Fruit fly (Drosophila melanogaster) S2 (cell line): ENCODE measurements around the gene Osi10a.

Source experiments
- CG8478 ChIP-seq: fragments of >200 bp; optimal IDR thresholded peaks from 2 replicates; lab custom pipeline; 2018
- CTCF ChIP-seq, 2 experiments: fragments of >200 bp; optimal IDR thresholded peaks; 2 replicates each; lab custom pipeline; 2018

The Osi10a gene

dm6 chr3R:6241289-6241688 lies 22.5 kb upstream of the Osi10a start:
- TF ChIP-seq CTCF (optimal IDR thresholded peaks at IDR 0.05; lab: Kevin White, UChicago) (no peak), CG8478 (lab: Kevin White, UChicago) (no peak)

- TF ChIP-seq CTCF (optimal IDR thresholded peaks at IDR 0.05; lab: Kevin White, UChicago) = no peak
- no peak for TF ChIP-seq CG8478 (lab: Kevin White, UChicago)
Measured at dm6 chr3R:6244035-6244434, 19.7 kb upstream of the Osi10a start.

dm6 chr3R:6244986-6245385 lies 18.8 kb upstream of the Osi10a start:
- TF ChIP-seq CTCF (optimal IDR thresholded peaks at IDR 0.05; lab: Kevin White, UChicago) = no peak
- no peak for TF ChIP-seq CG8478 (lab: Kevin White, UChicago)

dm6 chr3R:6248694-6249093 lies 15.1 kb upstream of the Osi10a start, which contains the start of gene Osi7:
Gene Osi7, plus strand, starts transcription at chr3R:6248994.
- TF ChIP-seq CTCF (optimal IDR thresholded peaks at IDR 0.05; lab: Kevin White, UChicago) (no peak), CG8478 (lab: Kevin White, UChicago) (no peak)

- no peak for TF ChIP-seq CTCF (optimal IDR thresholded peaks at IDR 0.05; lab: Kevin White, UChicago)
- no peak for TF ChIP-seq CG8478 (lab: Kevin White, UChicago)
Measured at dm6 chr3R:6252809-6253208, 10.9 kb upstream of the Osi10a start.

dm6 chr3R:6254438-6254837 lies 9.3 kb upstream of the Osi10a start:
- TF ChIP-seq CTCF (optimal IDR thresholded peaks at IDR 0.05; lab: Kevin White, UChicago) = peak; percentile 82 to 86
- TF ChIP-seq CG8478 (lab: Kevin White, UChicago) = no peak

dm6 chr3R:6254875-6255274 lies 8.9 kb upstream of the Osi10a start, which contains the start of gene Osi8:
Gene Osi8, plus strand, starts transcription at chr3R:6255175.
- TF ChIP-seq CTCF (optimal IDR thresholded peaks at IDR 0.05; lab: Kevin White, UChicago) (no peak), CG8478 (lab: Kevin White, UChicago) (no peak)

- TF ChIP-seq CG8478 (lab: Kevin White, UChicago) = no peak
- TF ChIP-seq CTCF (optimal IDR thresholded peaks at IDR 0.05; lab: Kevin White, UChicago) = no peak
Measured at dm6 chr3R:6259837-6260236, 3.9 kb upstream of the Osi10a start, which contains the start of gene Osi9. Gene Osi9, plus strand, starts transcription at chr3R:6260211.

dm6 chr3R:6265890-6266289 lies 2.1 kb downstream of the Osi10a start, which contains the start of gene Osi10b:
Gene Osi10b, plus strand, starts transcription at chr3R:6266190.
- TF ChIP-seq CTCF (optimal IDR thresholded peaks at IDR 0.05; lab: Kevin White, UChicago) (no peak), CG8478 (lab: Kevin White, UChicago) (no peak)

dm6 chr3R:6268657-6269056 lies 4.9 kb downstream of the Osi10a start, which contains the start of gene Osi11:
Gene Osi11, minus strand, starts transcription at chr3R:6268757.
- TF ChIP-seq CG8478 (lab: Kevin White, UChicago) = no peak
- no peak for TF ChIP-seq CTCF (optimal IDR thresholded peaks at IDR 0.05; lab: Kevin White, UChicago)

dm6 chr3R:6269986-6270385 lies 6.2 kb downstream of the Osi10a start:
- TF ChIP-seq CG8478 (lab: Kevin White, UChicago) (no peak), CTCF (optimal IDR thresholded peaks at IDR 0.05; lab: Kevin White, UChicago) (no peak)

- TF ChIP-seq CTCF (optimal IDR thresholded peaks at IDR 0.05; lab: Kevin White, UChicago) (no peak), CG8478 (lab: Kevin White, UChicago) (no peak)
Measured at dm6 chr3R:6278231-6278630, 14.5 kb downstream of the Osi10a start, which contains the start of gene Osi12. Gene Osi12, plus strand, starts transcription at chr3R:6278531.

dm6 chr3R:6285100-6285499 lies 21.3 kb downstream of the Osi10a start, which contains the start of gene CG15597:
Gene CG15597, minus strand, starts transcription at chr3R:6285200.
- TF ChIP-seq CG8478 (lab: Kevin White, UChicago) = no peak
- TF ChIP-seq CTCF (optimal IDR thresholded peaks at IDR 0.05; lab: Kevin White, UChicago) = no peak

- no peak for TF ChIP-seq CTCF (optimal IDR thresholded peaks at IDR 0.05; lab: Kevin White, UChicago)
- TF ChIP-seq CG8478 (lab: Kevin White, UChicago) = no peak
Measured at dm6 chr3R:6287433-6287832, 23.7 kb downstream of the Osi10a start, which contains the start of gene CG15594. Gene CG15594, plus strand, starts transcription at chr3R:6287733.

- TF ChIP-seq CTCF (optimal IDR thresholded peaks at IDR 0.05; lab: Kevin White, UChicago) = no peak
- no peak for TF ChIP-seq CG8478 (lab: Kevin White, UChicago)
Measured at dm6 chr3R:6290289-6290688, 26.5 kb downstream of the Osi10a start.

dm6 chr3R:6291437-6291836 lies 27.7 kb downstream of the Osi10a start, which contains the start of gene Osi13:
Gene Osi13, plus strand, starts transcription at chr3R:6291737.
- TF ChIP-seq CTCF (optimal IDR thresholded peaks at IDR 0.05; lab: Kevin White, UChicago) (no peak), CG8478 (lab: Kevin White, UChicago) (no peak)
